Fruit fly (Drosophila melanogaster) whole organism, embryonic: Measurements from ENCODE around the gene Scgbeta.

ENCODE experiments used
- Awh ChIP-seq: fragments of 200-800 bp; sonication (Bioruptor generic); IDR thresholded peaks from 2 replicates; pipeline ENCODE4, ENCODE4 v1.3.6; 2022; ENCODE audit warnings: missing biosample characterization, missing genetic modification characterization
- BEAF-32 ChIP-seq: fragments of 200-800 bp; sonication (Bioruptor generic); optimal IDR thresholded peaks from 3 replicates; lab custom pipeline; 2017; ENCODE audit warnings: missing biosample characterization, missing genetic modification characterization, mild to moderate bottlenecking, moderate library complexity, missing genetic modification reagents
- Bgb ChIP-seq: fragments of 200-800 bp; sonication (Bioruptor generic); IDR thresholded peaks from 2 replicates; pipeline ENCODE4 v1.3.6; 2022; ENCODE audit warnings: missing biosample characterization, missing genetic modification characterization; ENCODE audit not compliant: partially characterized antibody
- CG10147 ChIP-seq: fragments of 200-800 bp; sonication (Bioruptor generic); optimal IDR thresholded peaks from 2 replicates; lab custom pipeline; 2019; ENCODE audit warnings: missing biosample characterization, mild to moderate bottlenecking, missing genetic modification characterization, moderate library complexity
- CG10274 ChIP-seq: fragments of 200-800 bp; sonication (Bioruptor generic); optimal IDR thresholded peaks from 3 replicates; lab custom pipeline; 2017; ENCODE audit warnings: missing biosample characterization, mild to moderate bottlenecking, missing genetic modification characterization
- CG12391 ChIP-seq: fragments of 200-800 bp; sonication (Bioruptor generic); optimal IDR thresholded peaks from 3 replicates; lab custom pipeline; 2018; ENCODE audit warnings: missing biosample characterization, mild to moderate bottlenecking, missing genetic modification characterization, moderate library complexity
- CG12659 ChIP-seq: fragments of 200-800 bp; sonication (Bioruptor generic); optimal IDR thresholded peaks from 3 replicates; lab custom pipeline; 2017; ENCODE audit warnings: mild to moderate bottlenecking, missing biosample characterization, missing genetic modification reagents, missing genetic modification characterization
- CG13287 ChIP-seq: fragments of 200-800 bp; sonication (Bioruptor generic); IDR thresholded peaks from 2 replicates; pipeline ENCODE4 v1.3.6; 2022; ENCODE audit warnings: missing biosample characterization, missing genetic modification characterization; ENCODE audit not compliant: partially characterized antibody
- CG14965 ChIP-seq: fragments of 200-800 bp; sonication (Bioruptor generic); optimal IDR thresholded peaks from 2 replicates; lab custom pipeline; 2016; ENCODE audit warnings: missing biosample characterization, missing genetic modification characterization, borderline replicate concordance
- CG15514 ChIP-seq: fragments of 200-800 bp; sonication (Bioruptor generic); optimal IDR thresholded peaks from 3 replicates; lab custom pipeline; 2017; ENCODE audit warnings: missing biosample characterization, missing genetic modification characterization, mild to moderate bottlenecking, moderate library complexity, missing genetic modification reagents
- CG1792 ChIP-seq: fragments of 200-800 bp; sonication (Bioruptor generic); optimal IDR thresholded peaks from 2 replicates; lab custom pipeline; 2016; ENCODE audit warnings: missing biosample characterization, missing genetic modification characterization
- CG2116 ChIP-seq: fragments of 200-800 bp; sonication (Bioruptor generic); optimal IDR thresholded peaks from 3 replicates; lab custom pipeline; 2018; ENCODE audit warnings: missing biosample characterization, mild to moderate bottlenecking, missing genetic modification characterization
- CG3163 ChIP-seq: fragments of 200-800 bp; sonication (Bioruptor generic); optimal IDR thresholded peaks from 3 replicates; lab custom pipeline; 2016; ENCODE audit warnings: missing biosample characterization, missing genetic modification characterization
- CG34224 ChIP-seq: fragments of 200-800 bp; sonication (Bioruptor generic); IDR thresholded peaks from 3 replicates; pipeline ENCODE4 v1.3.6; 2022; ENCODE audit warnings: missing biosample characterization, missing genetic modification characterization; ENCODE audit not compliant: partially characterized antibody
- CG42726 ChIP-seq: fragments of 200-800 bp; sonication (Bioruptor generic); IDR thresholded peaks from 2 replicates; pipeline ENCODE4 v1.3.6; 2022; ENCODE audit warnings: missing biosample characterization, missing genetic modification characterization; ENCODE audit not compliant: partially characterized antibody
- CG4617 ChIP-seq: fragments of 200-800 bp; sonication (Bioruptor generic); optimal IDR thresholded peaks from 3 replicates; lab custom pipeline; 2016; ENCODE audit warnings: missing biosample characterization, missing genetic modification characterization, borderline replicate concordance
- CG6791 ChIP-seq: fragments of 200-800 bp; sonication (Bioruptor generic); IDR thresholded peaks from 3 replicates; pipeline ENCODE4 v1.3.6; 2022; ENCODE audit warnings: missing biosample characterization, missing genetic modification characterization; ENCODE audit not compliant: partially characterized antibody
- CG7372 ChIP-seq: fragments of 200-800 bp; sonication (Bioruptor generic); IDR thresholded peaks from 2 replicates; pipeline ENCODE4 v1.3.6; 2022; ENCODE audit warnings: missing biosample characterization, missing genetic modification characterization
- CG7963 ChIP-seq: fragments of 200-800 bp; sonication (Bioruptor generic); IDR thresholded peaks from 3 replicates; pipeline ENCODE4 v1.3.6; 2022; ENCODE audit warnings: missing biosample characterization, missing genetic modification characterization; ENCODE audit not compliant: partially characterized antibody
- CG9797 ChIP-seq: fragments of 200-800 bp; sonication (Bioruptor generic); optimal IDR thresholded peaks from 3 replicates; lab custom pipeline; 2018; ENCODE audit warnings: missing biosample characterization, mild to moderate bottlenecking, missing genetic modification characterization
- Dp ChIP-seq: fragments of 200-800 bp; sonication (Bioruptor generic); optimal IDR thresholded peaks from 2 replicates; lab custom pipeline; 2018; ENCODE audit warnings: missing biosample characterization, mild to moderate bottlenecking, missing genetic modification characterization, moderate library complexity
- Dref ChIP-seq: fragments of 200-800 bp; sonication (Bioruptor generic); IDR thresholded peaks from 2 replicates; pipeline ENCODE4 v1.3.6; 2022; ENCODE audit warnings: missing biosample characterization, missing genetic modification characterization
- Ets65A ChIP-seq: fragments of 200-800 bp; sonication (Bioruptor generic); peaks from one replicate; lab custom pipeline; 2016; ENCODE audit warnings: missing biosample characterization, missing genetic modification characterization
- HLH4C ChIP-seq: fragments of 200-800 bp; sonication (Bioruptor generic); IDR thresholded peaks from 3 replicates; pipeline ENCODE4 v1.3.6; 2022; ENCODE audit warnings: missing biosample characterization, missing genetic modification characterization; ENCODE audit not compliant: partially characterized antibody
- MBD-R2 ChIP-seq: fragments of 200-800 bp; sonication (Bioruptor generic); IDR thresholded peaks from 2 replicates; pipeline ENCODE4 v1.3.6; 2022; ENCODE audit warnings: missing biosample characterization, missing genetic modification characterization
- MTF-1 ChIP-seq: fragments of 200-800 bp; sonication (Bioruptor generic); optimal IDR thresholded peaks from 2 replicates; lab custom pipeline; 2018; ENCODE audit warnings: missing biosample characterization, mild to moderate bottlenecking, missing genetic modification characterization, borderline replicate concordance
- Med ChIP-seq: fragments of 200-800 bp; sonication (Bioruptor generic); peaks from one replicate; lab custom pipeline; 2016; ENCODE audit warnings: missing biosample characterization, missing genetic modification characterization, mild to moderate bottlenecking, inconsistent platforms, moderate library complexity
- Opbp ChIP-seq: fragments of 200-800 bp; sonication (Bioruptor generic); IDR thresholded peaks from 3 replicates; pipeline ENCODE4 v1.3.6; 2022; ENCODE audit warnings: missing biosample characterization, missing genetic modification characterization; ENCODE audit not compliant: partially characterized antibody
- Scr ChIP-seq: fragments of 200-800 bp; sonication (Bioruptor generic); IDR thresholded peaks from 2 replicates; pipeline ENCODE4 v1.3.6; 2022; ENCODE audit warnings: missing biosample characterization, missing genetic modification characterization; ENCODE audit not compliant: partially characterized antibody
- Xbp1 ChIP-seq: fragments of 200-800 bp; sonication (Bioruptor generic); optimal IDR thresholded peaks from 3 replicates; lab custom pipeline; 2016; ENCODE audit warnings: missing biosample characterization, mild to moderate bottlenecking, missing genetic modification characterization
- YL-1 ChIP-seq: fragments of 200-800 bp; sonication (Bioruptor generic); optimal IDR thresholded peaks from 3 replicates; lab custom pipeline; 2017; ENCODE audit warnings: missing biosample characterization, mild to moderate bottlenecking, missing genetic modification characterization
- amos ChIP-seq: fragments of 200-800 bp; sonication (Bioruptor generic); IDR thresholded peaks from 2 replicates; pipeline ENCODE4 v1.3.6; 2022; ENCODE audit warnings: missing biosample characterization, missing genetic modification characterization; ENCODE audit not compliant: partially characterized antibody
- ato ChIP-seq: fragments of 200-800 bp; sonication (Bioruptor generic); IDR thresholded peaks from 2 replicates; pipeline ENCODE4 v1.3.6; 2022; ENCODE audit warnings: missing biosample characterization, missing genetic modification characterization; ENCODE audit not compliant: partially characterized antibody
- bbx ChIP-seq: fragments of 200-800 bp; sonication (Bioruptor generic); IDR thresholded peaks from 2 replicates; pipeline ENCODE4 v1.3.6; 2022; ENCODE audit warnings: missing biosample characterization, missing genetic modification characterization; ENCODE audit not compliant: partially characterized antibody
- cas ChIP-seq: fragments of 200-800 bp; sonication (Bioruptor generic); IDR thresholded peaks from 2 replicates; pipeline ENCODE4 v1.3.6; 2022; ENCODE audit warnings: missing biosample characterization, missing genetic modification characterization
- corto ChIP-seq: fragments of 200-800 bp; sonication (Bioruptor generic); optimal IDR thresholded peaks from 2 replicates; lab custom pipeline; 2016; ENCODE audit warnings: missing biosample characterization, mild to moderate bottlenecking, missing genetic modification characterization, moderate library complexity
- exex ChIP-seq: fragments of 200-800 bp; sonication (Bioruptor generic); optimal IDR thresholded peaks from 4 replicates; lab custom pipeline; 2018; ENCODE audit warnings: missing biosample characterization, mild to moderate bottlenecking, missing genetic modification characterization, moderate library complexity
- mirr ChIP-seq: fragments of 200-800 bp; sonication (Bioruptor generic); optimal IDR thresholded peaks from 3 replicates; lab custom pipeline; 2018; ENCODE audit warnings: missing biosample characterization, mild to moderate bottlenecking, missing genetic modification characterization
- nmo ChIP-seq: fragments of 200-800 bp; sonication (Bioruptor generic); optimal IDR thresholded peaks from 2 replicates; lab custom pipeline; 2018; ENCODE audit warnings: missing biosample characterization, mild to moderate bottlenecking, missing genetic modification characterization, moderate library complexity
- nom ChIP-seq: fragments of 200-800 bp; sonication (Bioruptor generic); optimal IDR thresholded peaks from 2 replicates; lab custom pipeline; 2017; ENCODE audit warnings: missing biosample characterization, missing genetic modification characterization, mild to moderate bottlenecking, moderate library complexity, missing genetic modification reagents
- p53 ChIP-seq: fragments of 200-800 bp; sonication (Bioruptor generic); optimal IDR thresholded peaks from 2 replicates; lab custom pipeline; 2016; ENCODE audit warnings: missing biosample characterization, missing genetic modification characterization
- pzg ChIP-seq: fragments of 200-800 bp; sonication (Bioruptor generic); optimal IDR thresholded peaks from 3 replicates; lab custom pipeline; 2018; ENCODE audit warnings: missing biosample characterization, mild to moderate bottlenecking, missing genetic modification characterization, moderate library complexity
- stwl ChIP-seq: fragments of 200-800 bp; sonication (Bioruptor generic); optimal IDR thresholded peaks from 3 replicates; lab custom pipeline; 2018; ENCODE audit warnings: missing biosample characterization, mild to moderate bottlenecking, missing genetic modification characterization, moderate library complexity
- tna ChIP-seq: fragments of 200-800 bp; sonication (Bioruptor generic); IDR thresholded peaks from 2 replicates; pipeline ENCODE4 v1.3.6; 2022; ENCODE audit warnings: missing biosample characterization, missing genetic modification characterization; ENCODE audit not compliant: partially characterized antibody
- wek ChIP-seq: fragments of 200-800 bp; sonication (Bioruptor generic); optimal IDR thresholded peaks from 3 replicates; lab custom pipeline; 2018; ENCODE audit warnings: missing biosample characterization, mild to moderate bottlenecking, missing genetic modification characterization, moderate library complexity
- zen2 ChIP-seq: fragments of 200-800 bp; sonication (Bioruptor generic); IDR thresholded peaks from 3 replicates; pipeline ENCODE4 v1.3.6; 2022; ENCODE audit warnings: missing biosample characterization, missing genetic modification characterization; ENCODE audit not compliant: partially characterized antibody

The Scgbeta gene

DNA sequence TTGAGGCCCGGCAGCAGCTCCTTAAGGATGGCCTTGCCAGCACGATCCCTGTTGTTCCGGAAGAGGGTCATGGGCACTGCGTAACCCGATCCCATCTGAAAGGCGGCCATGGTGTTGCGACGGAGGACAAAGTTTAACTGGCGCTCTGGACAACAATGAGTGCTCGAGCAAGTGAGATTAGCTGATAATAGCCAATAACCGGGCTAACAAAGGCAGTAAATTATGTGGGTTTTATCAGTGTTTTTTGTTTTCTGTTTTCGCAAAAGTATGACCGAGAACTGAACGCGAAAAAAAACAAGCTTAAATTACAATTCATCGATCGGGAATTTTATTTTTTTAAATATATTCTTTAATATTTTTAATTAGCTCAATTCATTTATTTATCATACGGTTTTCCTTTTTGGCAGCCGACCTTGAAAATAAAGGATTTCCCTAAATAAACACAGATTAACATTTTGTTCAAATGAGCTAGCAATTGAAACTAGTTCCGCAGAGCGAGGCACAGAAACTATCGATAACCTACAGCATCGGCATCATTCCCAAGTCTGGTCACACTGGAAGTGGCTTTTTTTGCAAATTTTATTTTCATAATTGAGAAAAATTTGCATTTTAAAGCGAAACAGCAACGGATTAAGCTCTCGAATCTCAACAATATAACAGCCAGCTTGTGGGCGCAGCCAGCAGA lies 8.8 kb downstream of the Scgbeta start, which contains the start of the genes Dip-C and pps (continued):
- TF ChIP-seq CG9797 (GFP tag; lab: Kevin White, UChicago) = peak; percentile 70
- TF ChIP-seq CG42726 (GFP tag; lab: Robert Waterston, UW) = peak; percentile 52; the same call in 1 of the 2 replicates
- peak; percentile 84 for TF ChIP-seq MBD-R2 (GFP tag; lab: Robert Waterston, UW)
- peak; percentile 3 for TF ChIP-seq Xbp1 (GFP tag; lab: Kevin White, UChicago)
- TF ChIP-seq CG4617 (GFP tag; lab: Kevin White, UChicago) = peak; percentile 85
- TF ChIP-seq Dp (GFP tag; lab: Kevin White, UChicago) = peak; percentile 29
- peak; percentile 44 for TF ChIP-seq Med
- no peak for TF ChIP-seq CG1792 (GFP tag; lab: Kevin White, UChicago)
- peak; percentile 80 for TF ChIP-seq bbx (GFP tag; lab: Robert Waterston, UW)
- TF ChIP-seq CG7372 (GFP tag; lab: Robert Waterston, UW) = no peak
- peak; percentile 59 for TF ChIP-seq exex
- peak; percentile 43 for TF ChIP-seq nom (GFP tag; lab: Kevin White, UChicago)
- peak; percentile 58; the same call in 1 of the 2 replicates for TF ChIP-seq ato (GFP tag; lab: Robert Waterston, UW)
- TF ChIP-seq YL-1 (GFP tag; lab: Kevin White, UChicago) = peak; percentile 84
- TF ChIP-seq CG6791 (GFP tag; lab: Robert Waterston, UW) = peak; percentile 81
- peak; percentile 76 for TF ChIP-seq Scr
- peak; percentile 52 for TF ChIP-seq CG12391 (tag; lab: Kevin White, UChicago)
- TF ChIP-seq CG3163 = no peak
- TF ChIP-seq HLH4C (GFP tag; lab: Robert Waterston, UW) = peak; percentile 68; the same call in 2 of the 3 replicates
- TF ChIP-seq CG10147 (GFP tag; lab: Kevin White, UChicago) = no peak
- TF ChIP-seq Opbp (GFP tag; lab: Robert Waterston, UW) = peak; percentile 70
- no peak for TF ChIP-seq Awh (GFP tag; lab: Robert Waterston, UW)
- peak; percentile 35 for TF ChIP-seq CG2116 (GFP tag; lab: Kevin White, UChicago)
- peak; percentile 39; the same call in 1 of the 3 replicates for TF ChIP-seq CG7963 (GFP tag; lab: Robert Waterston, UW)
- TF ChIP-seq stwl (tag; lab: Kevin White, UChicago) = peak; percentile 91
- TF ChIP-seq MTF-1 (GFP tag; lab: Kevin White, UChicago) = no peak
- peak; percentile 55; the same call in 2 of the 3 replicates for TF ChIP-seq zen2
- TF ChIP-seq p53 = no peak
- TF ChIP-seq CG15514 (GFP tag; lab: Kevin White, UChicago) = peak; percentile 99
- TF ChIP-seq corto (GFP tag; lab: Kevin White, UChicago) = no peak
- no peak for TF ChIP-seq tna (GFP tag; lab: Robert Waterston, UW)
- TF ChIP-seq Bgb (GFP tag; lab: Robert Waterston, UW) = peak; percentile 74
- TF ChIP-seq CG13287 (GFP tag; lab: Robert Waterston, UW) = peak; percentile 85
- TF ChIP-seq cas (GFP tag; lab: Robert Waterston, UW) = no peak
- no peak for TF ChIP-seq CG14965 (GFP tag; lab: Kevin White, UChicago)
- TF ChIP-seq nmo (GFP tag; lab: Kevin White, UChicago) = peak; percentile 40
- TF ChIP-seq CG10274 = no peak
- TF ChIP-seq Dref (GFP tag; lab: Robert Waterston, UW) = peak; percentile 75
- TF ChIP-seq CG12659 (GFP tag; lab: Kevin White, UChicago) = peak; percentile 63
- TF ChIP-seq pzg (GFP tag; lab: Kevin White, UChicago) = peak; percentile 69
- peak; percentile 13 for TF ChIP-seq wek
- peak; percentile 82 for TF ChIP-seq amos (GFP tag; lab: Robert Waterston, UW)
- TF ChIP-seq CG34224 (GFP tag; lab: Robert Waterston, UW) = peak; percentile 70
- TF ChIP-seq Ets65A = peak; percentile 22
- peak; percentile 82 for TF ChIP-seq BEAF-32 (GFP tag; lab: Kevin White, UChicago)
- TF ChIP-seq mirr (GFP tag; lab: Kevin White, UChicago) = peak; percentile 23
